Worm (Caenorhabditis elegans) whole organism, L2 larva: ENCODE data around the gene C34D4.3.
A peak's percentile ranks its signal among the peaks of the same experiment; 100 is the strongest.

Source experiments
- C34F6.9 ChIP-seq: fragments of 150-350 bp; optimal IDR thresholded peaks from 2 replicates; lab custom pipeline; 2014; ENCODE audit warnings: missing biosample characterization, missing genetic modification characterization
- F13H6.1 ChIP-seq: sonication (generic microtip); optimal IDR thresholded peaks from 2 replicates; lab custom pipeline; 2016; ENCODE audit warnings: missing genetic modification characterization, missing compliant biosample characterization
- R02D3.7 ChIP-seq: fragments of 150-350 bp; optimal IDR thresholded peaks from 2 replicates; lab custom pipeline; 2014; ENCODE audit warnings: missing biosample characterization, missing genetic modification characterization
- Y55F3AM.14 ChIP-seq: fragments of 200-800 bp; sonication (Bioruptor generic); optimal IDR thresholded peaks from 2 replicates; lab custom pipeline; 2018; ENCODE audit warnings: mild to moderate bottlenecking, missing genetic modification characterization, missing compliant biosample characterization
- ZK546.5 ChIP-seq: sonication (generic microtip); optimal IDR thresholded peaks from 2 replicates; lab custom pipeline; 2017; ENCODE audit warnings: missing biosample characterization, missing genetic modification characterization
- aly-2 ChIP-seq: fragments of 150-350 bp; optimal IDR thresholded peaks from 2 replicates; lab custom pipeline; 2014; ENCODE audit warnings: missing biosample characterization, missing genetic modification characterization
- ama-1 ChIP-seq: fragments of 150-350 bp; optimal IDR thresholded peaks from 2 replicates; lab custom pipeline; 2018; ENCODE audit warnings: inconsistent platforms
- blmp-1 ChIP-seq: sonication (generic microtip); optimal IDR thresholded peaks from 2 replicates; lab custom pipeline; 2017; ENCODE audit warnings: missing genetic modification characterization, mild to moderate bottlenecking, missing compliant biosample characterization, antibody characterized with exemption, moderate library complexity; ENCODE audit not compliant: insufficient read depth
- ceh-16 ChIP-seq: fragments of 150-350 bp; optimal IDR thresholded peaks from 2 replicates; lab custom pipeline; 2014; ENCODE audit warnings: missing biosample characterization, missing genetic modification characterization
- ceh-82 ChIP-seq: fragments of 150-350 bp; optimal IDR thresholded peaks from 2 replicates; lab custom pipeline; 2014; ENCODE audit warnings: missing biosample characterization, missing genetic modification characterization
- crh-2 ChIP-seq: sonication (generic microtip); optimal IDR thresholded peaks from 2 replicates; lab custom pipeline; 2017; ENCODE audit warnings: missing biosample characterization, missing genetic modification characterization
- egl-27 ChIP-seq: sonication (generic microtip); optimal IDR thresholded peaks from 3 replicates; lab custom pipeline; 2017; ENCODE audit warnings: missing biosample characterization, missing genetic modification reagents, missing genetic modification characterization
- elt-1 ChIP-seq: fragments of 150-350 bp; optimal IDR thresholded peaks from 2 replicates; lab custom pipeline; 2014; ENCODE audit warnings: missing biosample characterization, missing genetic modification characterization
- elt-3 ChIP-seq: sonication (generic microtip); optimal IDR thresholded peaks from 2 replicates; lab custom pipeline; 2017; ENCODE audit warnings: missing biosample characterization, missing genetic modification characterization
- fos-1 ChIP-seq: fragments of 150-350 bp; optimal IDR thresholded peaks from 2 replicates; lab custom pipeline; 2014; ENCODE audit warnings: missing biosample characterization, missing genetic modification characterization
- gmeb-1 ChIP-seq: fragments of 150-350 bp; optimal IDR thresholded peaks from 2 replicates; lab custom pipeline; 2014; ENCODE audit warnings: missing biosample characterization, missing genetic modification characterization
- lin-11 ChIP-seq: fragments of 150-350 bp; sonication (generic microtip); optimal IDR thresholded peaks from 2 replicates; lab custom pipeline; 2014; ENCODE audit warnings: missing biosample characterization, missing genetic modification characterization, inconsistent platforms, mixed read lengths
- lin-39 ChIP-seq: fragments of 150-350 bp; optimal IDR thresholded peaks from 2 replicates; lab custom pipeline; 2014; ENCODE audit warnings: missing biosample characterization, missing genetic modification reagents, missing genetic modification characterization
- lsy-2 ChIP-seq, 2 experiments: fragments of 150-350 bp in 1 of 2; sonication (generic microtip) in 1 of 2; optimal IDR thresholded peaks; 2 replicates each; lab custom pipeline; 2014 to 2017; ENCODE audit warnings: missing biosample characterization in 2 of 2, missing genetic modification characterization in 2 of 2
- mab-5 ChIP-seq: fragments of 150-350 bp; optimal IDR thresholded peaks from 2 replicates; lab custom pipeline; 2014; ENCODE audit warnings: missing biosample characterization, missing genetic modification characterization
- mbf-1 ChIP-seq: sonication (generic microtip); optimal IDR thresholded peaks from 2 replicates; lab custom pipeline; 2017; ENCODE audit warnings: missing biosample characterization, missing genetic modification characterization
- nhr-11 ChIP-seq: fragments of 150-350 bp; optimal IDR thresholded peaks from 2 replicates; lab custom pipeline; 2014; ENCODE audit warnings: missing biosample characterization, missing genetic modification characterization
- nhr-12 ChIP-seq: fragments of 150-350 bp; optimal IDR thresholded peaks from 2 replicates; lab custom pipeline; 2014; ENCODE audit warnings: missing biosample characterization, missing genetic modification characterization
- nhr-129 ChIP-seq: fragments of 150-350 bp; optimal IDR thresholded peaks from 2 replicates; lab custom pipeline; 2014; ENCODE audit warnings: missing biosample characterization, missing genetic modification characterization
- nhr-23 ChIP-seq: fragments of 150-350 bp; optimal IDR thresholded peaks from 2 replicates; lab custom pipeline; 2014; ENCODE audit warnings: missing biosample characterization, missing genetic modification reagents, missing genetic modification characterization
- nhr-237 ChIP-seq: fragments of 150-350 bp; optimal IDR thresholded peaks from 2 replicates; lab custom pipeline; 2014; ENCODE audit warnings: missing biosample characterization, missing genetic modification characterization
- nhr-6 ChIP-seq: fragments of 150-350 bp; optimal IDR thresholded peaks from 2 replicates; lab custom pipeline; 2014; ENCODE audit warnings: missing biosample characterization, missing genetic modification characterization
- peb-1 ChIP-seq: fragments of 150-350 bp; optimal IDR thresholded peaks from 2 replicates; lab custom pipeline; 2014; ENCODE audit warnings: missing biosample characterization, missing genetic modification characterization
- sem-4 ChIP-seq: fragments of 150-350 bp; optimal IDR thresholded peaks from 2 replicates; lab custom pipeline; 2014; ENCODE audit warnings: missing biosample characterization, missing genetic modification reagents, missing genetic modification characterization
- skn-1 ChIP-seq: sonication (generic microtip); optimal IDR thresholded peaks from 2 replicates; lab custom pipeline; 2017; ENCODE audit warnings: missing biosample characterization, missing genetic modification characterization
- sma-3 ChIP-seq: sonication (generic microtip); optimal IDR thresholded peaks from 2 replicates; lab custom pipeline; 2016; ENCODE audit warnings: missing genetic modification reagents, missing genetic modification characterization, missing compliant biosample characterization
- sma-9 ChIP-seq, 2 experiments: fragments of 150-350 bp in 1 of 2; sonication (generic microtip) in 1 of 2; optimal IDR thresholded peaks; 2 replicates each; lab custom pipeline; 2014 to 2016; ENCODE audit warnings: missing genetic modification characterization in 2 of 2, mild to moderate bottlenecking in 1 of 2, missing biosample characterization in 1 of 2, missing compliant biosample characterization in 1 of 2, missing genetic modification reagents in 1 of 2, moderate library complexity in 1 of 2
- snpc-4 ChIP-seq: fragments of 150-350 bp; optimal IDR thresholded peaks from 2 replicates; lab custom pipeline; 2014; ENCODE audit warnings: missing biosample characterization, missing genetic modification characterization
- unc-55 ChIP-seq: fragments of 150-350 bp; sonication (generic microtip); optimal IDR thresholded peaks from 3 replicates; lab custom pipeline; 2014; ENCODE audit warnings: missing biosample characterization, missing genetic modification reagents, missing genetic modification characterization
- unc-62 ChIP-seq: fragments of 150-350 bp; optimal IDR thresholded peaks from 2 replicates; lab custom pipeline; 2014; ENCODE audit warnings: missing biosample characterization, missing genetic modification reagents, missing genetic modification characterization
- zag-1 ChIP-seq: fragments of 150-350 bp; optimal IDR thresholded peaks from 2 replicates; lab custom pipeline; 2014; ENCODE audit warnings: missing biosample characterization, missing genetic modification characterization
- ztf-1 ChIP-seq: fragments of 200-800 bp; sonication (Bioruptor generic); conservative IDR thresholded peaks from 2 replicates; pipeline ENCODE4 v1.3.6; 2022; ENCODE audit warnings: missing genetic modification characterization, missing compliant biosample characterization
- ztf-11 ChIP-seq: sonication (generic microtip); optimal IDR thresholded peaks from 2 replicates; lab custom pipeline; 2017; ENCODE audit warnings: missing biosample characterization, missing genetic modification characterization

C34D4.3 gene

DNA sequence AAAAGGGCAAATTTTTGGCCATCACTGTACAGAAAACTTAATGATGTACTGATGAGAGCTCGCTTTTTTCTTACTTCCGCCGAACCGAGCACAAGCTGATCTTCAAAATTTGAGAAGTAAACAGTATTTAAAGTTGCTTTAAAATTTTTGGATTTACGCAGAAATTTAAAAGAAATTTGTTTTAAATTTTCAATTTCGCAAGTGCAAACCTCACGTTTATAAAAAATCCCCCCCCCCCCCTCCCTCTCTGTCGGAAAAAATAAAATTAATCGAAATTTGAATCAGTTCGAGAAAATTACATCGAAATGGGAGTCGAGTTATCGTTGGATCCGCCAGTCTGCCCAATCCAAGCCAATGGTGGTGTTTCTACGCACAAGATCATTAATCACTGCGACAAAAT lies at the start of gene C34D4.3:
C34D4.3 (plus strand) TSS at position 301 of the 400 bp plus-strand sequence.
- no peak for TF ChIP-seq skn-1 (tag; lab: Kevin White, UChicago)

DNA sequence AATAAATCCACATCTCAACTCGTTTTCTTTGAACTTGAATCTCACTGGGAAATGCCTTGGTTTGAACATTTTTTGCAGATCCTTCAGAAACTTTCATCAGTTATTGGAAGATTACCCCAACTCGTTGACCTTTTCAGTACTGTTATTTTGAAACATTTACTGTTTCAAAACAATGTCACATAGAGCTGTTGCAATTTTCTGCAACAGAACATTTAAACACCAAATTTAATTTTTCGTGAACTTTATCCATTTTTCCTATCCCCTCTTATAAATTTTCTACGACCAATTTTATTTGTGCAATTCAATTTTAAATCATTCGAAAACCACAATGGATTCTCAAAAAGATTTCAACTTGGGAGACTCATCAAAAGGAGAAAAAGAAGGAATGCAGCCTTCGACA lies 45.6 kb upstream of the C34D4.3 start, which contains the start of gene ZC477.2:
ZC477.2 (plus strand) TSS at position 301 of the 400 bp plus-strand sequence.
- TF ChIP-seq nhr-12 (tag; lab: Kevin White, UChicago): no peak
- no peak for TF ChIP-seq nhr-23 (tag; lab: Kevin White, UChicago)
- no peak for TF ChIP-seq Y55F3AM.14 (GFP tag; lab: Kevin White, UChicago)
- TF ChIP-seq elt-3 (tag; lab: Kevin White, UChicago): no peak
- no peak for TF ChIP-seq nhr-11 (tag; lab: Kevin White, UChicago)

DNA sequence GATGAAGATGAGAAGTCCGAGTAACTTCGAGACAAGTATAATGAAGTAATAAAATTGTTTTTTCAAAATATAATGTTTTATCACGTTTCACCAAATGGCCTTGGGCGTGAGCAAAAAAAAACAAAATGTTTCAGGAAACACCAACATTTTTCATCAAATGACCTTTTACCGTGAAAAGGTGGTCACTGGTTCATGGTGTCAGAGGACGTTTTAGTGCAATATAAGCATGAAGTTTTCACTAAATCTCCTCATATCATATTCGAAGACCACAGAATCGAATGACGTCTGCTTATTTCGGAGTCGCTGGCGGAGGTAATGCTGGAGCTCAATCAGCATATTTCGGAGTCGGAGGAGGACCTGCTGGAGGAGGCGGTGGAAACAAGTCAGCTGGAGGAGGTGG lies 42.1 kb upstream of the C34D4.3 start, which contains the start of the genes ZC477.7 and ssq-3:
ZC477.7 (minus strand) TSS at position 101 of the 400 bp plus-strand sequence.
ssq-3 (plus strand) TSS at position 251 of the 400 bp plus-strand sequence.
- TF ChIP-seq ama-1 (no peak), unc-62 (GFP tag; lab: Kevin White, UChicago) (no peak), F13H6.1 (tag; lab: Kevin White, UChicago) (no peak), lin-39 (no peak), blmp-1 (no peak), aly-2 (tag; lab: Kevin White, UChicago) (no peak), zag-1 (tag; lab: Kevin White, UChicago) (no peak), sma-9 (GFP tag; optimal IDR thresholded peaks at IDR 0.05; lab: Kevin White, UChicago) (no peak), sma-9 (tag; optimal IDR thresholded peaks at IDR 0.05; lab: Kevin White, UChicago) (no peak), nhr-129 (tag; lab: Kevin White, UChicago) (no peak), gmeb-1 (tag; lab: Kevin White, UChicago) (no peak)

DNA sequence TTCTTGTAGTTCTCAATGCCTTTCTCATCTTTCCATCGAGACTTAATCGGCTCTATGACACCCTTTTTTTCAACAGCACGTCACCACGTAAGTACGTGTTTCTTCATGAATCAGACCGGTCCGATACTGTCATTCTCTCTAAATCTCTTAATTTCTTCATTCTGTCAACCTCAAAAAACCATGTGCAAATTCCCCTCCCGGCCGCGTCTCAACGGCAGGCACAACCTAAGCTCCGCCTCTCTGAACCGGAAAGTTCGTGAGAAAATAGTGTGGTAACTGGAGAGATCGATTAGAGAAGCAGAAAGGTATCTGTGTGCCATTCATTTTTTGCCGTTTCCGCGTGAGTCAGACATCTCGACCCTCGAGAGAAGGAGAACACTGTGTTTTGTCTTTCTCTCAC lies 38.9 kb upstream of the C34D4.3 start, which contains the start of gene nas-8:
nas-8 (plus strand) TSS at position 301 of the 400 bp plus-strand sequence.
- TF ChIP-seq fos-1 (tag; lab: Kevin White, UChicago) (peak; percentile 11), sem-4 (tag; lab: Kevin White, UChicago) (no peak)

DNA sequence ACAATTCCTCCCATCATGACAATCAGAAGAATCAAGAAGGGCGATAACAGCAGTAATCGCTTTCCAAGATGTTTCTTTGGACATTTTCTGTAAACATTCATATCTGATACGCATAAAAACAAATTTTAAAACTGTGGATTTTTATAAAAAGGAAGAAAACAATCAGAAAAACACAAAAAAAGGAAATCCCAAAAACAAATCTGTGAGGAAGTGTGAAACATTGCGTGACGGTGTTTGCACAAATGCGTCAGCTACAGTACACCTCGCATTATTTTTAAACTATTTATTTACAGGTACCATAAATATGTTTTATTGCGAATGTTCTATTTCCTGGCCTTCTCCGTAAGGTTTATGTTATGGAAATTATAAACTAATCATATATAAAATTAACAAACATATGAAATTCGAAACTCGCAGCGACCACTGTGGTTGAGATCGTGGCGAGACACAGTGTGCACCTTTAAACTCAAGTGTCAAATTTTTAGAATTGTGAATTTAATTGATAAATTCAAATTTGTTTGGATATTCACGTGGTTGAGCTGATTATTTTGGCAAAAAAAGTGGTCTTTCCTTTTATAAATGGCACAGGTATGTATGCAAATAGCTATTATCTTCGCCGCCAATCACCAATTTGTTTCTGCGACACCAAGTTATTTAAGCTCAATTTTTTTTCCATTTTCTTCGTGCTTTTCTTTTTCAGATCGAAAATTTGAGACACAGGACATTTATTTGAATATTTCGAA lies 32.0 kb upstream of the C34D4.3 start, which contains the start of the genes C34D4.10 and str-48:
C34D4.10 (minus strand) TSS at position 101 of the 743 bp plus-strand sequence.
str-48 (plus strand) TSS at position 693 of the 743 bp plus-strand sequence.
- TF ChIP-seq ztf-1 (no peak), sma-9 (GFP tag; optimal IDR thresholded peaks at IDR 0.05; lab: Kevin White, UChicago) (no peak), sma-9 (tag; optimal IDR thresholded peaks at IDR 0.05; lab: Kevin White, UChicago) (no peak), snpc-4 (tag; lab: Kevin White, UChicago) (no peak), C34F6.9 (tag; lab: Kevin White, UChicago) (no peak), mbf-1 (tag; lab: Kevin White, UChicago) (no peak), ceh-16 (tag; lab: Kevin White, UChicago) (no peak), skn-1 (tag; lab: Kevin White, UChicago) (no peak), nhr-237 (tag; lab: Kevin White, UChicago) (no peak), zag-1 (tag; lab: Kevin White, UChicago) (no peak), crh-2 (tag; lab: Kevin White, UChicago) (no peak), lsy-2 (tag; optimal IDR thresholded peaks at IDR 0.05; lab: Kevin White, UChicago) (no peak), sma-3 (GFP tag; lab: Kevin White, UChicago) (no peak), F13H6.1 (tag; lab: Kevin White, UChicago) (no peak), R02D3.7 (no peak)
- TF ChIP-seq, all 48 proteins: peak for 0

ce11 chrIV:7131780-7132179 lies 21.7 kb upstream of the C34D4.3 start, which contains the start of gene grsp-3:
grsp-3 (minus strand) TSS chrIV:7131928.
- peak; percentile 74 for TF ChIP-seq sma-3 (GFP tag; lab: Kevin White, UChicago)
- TF ChIP-seq nhr-129 (tag; lab: Kevin White, UChicago): peak; percentile 37
- TF ChIP-seq ceh-82: no peak
- TF ChIP-seq ztf-11 (tag; lab: Kevin White, UChicago): no peak
- no peak for TF ChIP-seq F13H6.1 (tag; lab: Kevin White, UChicago)
- TF ChIP-seq fos-1 (tag; lab: Kevin White, UChicago): no peak
- no peak for TF ChIP-seq unc-55
- TF ChIP-seq sem-4 (tag; lab: Kevin White, UChicago): no peak
- TF ChIP-seq gmeb-1 (tag; lab: Kevin White, UChicago): no peak
- peak; percentile 44 for TF ChIP-seq sma-9 (GFP tag; optimal IDR thresholded peaks at IDR 0.05; lab: Kevin White, UChicago)
- no peak for TF ChIP-seq sma-9 (tag; optimal IDR thresholded peaks at IDR 0.05; lab: Kevin White, UChicago)
- TF ChIP-seq mbf-1 (tag; lab: Kevin White, UChicago): no peak
- no peak for TF ChIP-seq elt-3 (tag; lab: Kevin White, UChicago)
- no peak for TF ChIP-seq mab-5
- TF ChIP-seq blmp-1: peak; percentile 43
- TF ChIP-seq egl-27 (tag; lab: Kevin White, UChicago): no peak
- no peak for TF ChIP-seq zag-1 (tag; lab: Kevin White, UChicago)
- TF ChIP-seq ceh-16 (tag; lab: Kevin White, UChicago): no peak
- TF ChIP-seq nhr-6: no peak
- no peak for TF ChIP-seq lin-11 (tag; lab: Kevin White, UChicago)
- TF ChIP-seq elt-1: no peak
- no peak for TF ChIP-seq peb-1
- no peak for TF ChIP-seq ZK546.5
- TF ChIP-seq ama-1: no peak
- TF ChIP-seq C34F6.9 (tag; lab: Kevin White, UChicago): no peak
- TF ChIP-seq skn-1 (tag; lab: Kevin White, UChicago): no peak
- TF ChIP-seq nhr-12 (tag; lab: Kevin White, UChicago): no peak
